Worm (Caenorhabditis elegans) whole organism, young adult: Measurements from ENCODE around the gene nhr-116.

Experiments
- B0035.1 ChIP-seq: sonication (generic microtip); optimal IDR thresholded peaks from 2 replicates; lab custom pipeline; 2016; ENCODE audit warnings: missing genetic modification characterization, mild to moderate bottlenecking, missing compliant biosample characterization, missing genotype, missing genetic modification reagents
- B0336.3 ChIP-seq: fragments of 200-800 bp; sonication (Bioruptor generic); IDR thresholded peaks from 2 replicates; pipeline ENCODE4 v1.3.6; 2022; ENCODE audit warnings: missing genetic modification characterization, missing compliant biosample characterization
- F23B12.7 ChIP-seq: sonication (generic microtip); optimal IDR thresholded peaks from 2 replicates; lab custom pipeline; 2017; ENCODE audit warnings: missing genetic modification characterization, mild to moderate bottlenecking, missing compliant biosample characterization, antibody characterized with exemption, moderate library complexity; ENCODE audit not compliant: insufficient read depth
- F33H1.4 ChIP-seq: fragments of 200-800 bp; sonication (Bioruptor generic); IDR thresholded peaks from 2 replicates; pipeline ENCODE4 v1.3.6; 2022; ENCODE audit warnings: missing genetic modification reagents, missing genetic modification characterization, missing compliant biosample characterization
- F39B2.1 ChIP-seq: fragments of 200-800 bp; sonication (Bioruptor generic); IDR thresholded peaks from 2 replicates; pipeline ENCODE4 v1.3.6; 2022; ENCODE audit warnings: missing genetic modification reagents, missing genetic modification characterization, missing compliant biosample characterization
- F49E8.2 ChIP-seq: sonication (generic microtip); optimal IDR thresholded peaks from 3 replicates; lab custom pipeline; 2017; ENCODE audit warnings: missing genetic modification characterization, mild to moderate bottlenecking, missing compliant biosample characterization, antibody characterized with exemption, moderate library complexity; ENCODE audit not compliant: insufficient read depth
- F55B11.4 ChIP-seq: sonication (generic microtip); optimal IDR thresholded peaks from 2 replicates; lab custom pipeline; 2016; ENCODE audit warnings: missing compliant biosample characterization, missing genetic modification characterization, borderline replicate concordance; ENCODE audit not compliant: insufficient read depth
- F57C9.4 ChIP-seq: sonication (generic microtip); optimal IDR thresholded peaks from 2 replicates; lab custom pipeline; 2017; ENCODE audit warnings: mild to moderate bottlenecking, missing genetic modification characterization, missing compliant biosample characterization
- Y56A3A.18 ChIP-seq: fragments of 200-800 bp; sonication (Bioruptor generic); IDR thresholded peaks from 2 replicates; pipeline ENCODE4 v1.3.6; 2022; ENCODE audit warnings: missing genetic modification reagents, missing genetic modification characterization, missing compliant biosample characterization
- Y95B8A.8 ChIP-seq: fragments of 200-800 bp; sonication (Bioruptor generic); IDR thresholded peaks from 2 replicates; pipeline ENCODE4 v1.3.6; 2022; ENCODE audit warnings: missing genetic modification reagents, missing genetic modification characterization, missing compliant biosample characterization
- akir-1 ChIP-seq: fragments of 200-800 bp; sonication (Bioruptor generic); optimal IDR thresholded peaks from 2 replicates; lab custom pipeline; 2018; ENCODE audit warnings: mild to moderate bottlenecking, missing genetic modification characterization, moderate library complexity, missing compliant biosample characterization
- aptf-2 ChIP-seq: fragments of 200-800 bp; sonication (Bioruptor generic); conservative IDR thresholded peaks from 2 replicates; pipeline ENCODE4 v1.3.6; 2022; ENCODE audit warnings: missing genetic modification reagents, missing genetic modification characterization, missing compliant biosample characterization
- atf-7 ChIP-seq: sonication (generic microtip); optimal IDR thresholded peaks from 2 replicates; lab custom pipeline; 2017; ENCODE audit warnings: mild to moderate bottlenecking, missing genetic modification characterization, missing compliant biosample characterization
- bed-2 ChIP-seq: fragments of 200-800 bp; sonication (Bioruptor generic); IDR thresholded peaks from 2 replicates; pipeline ENCODE4 v1.3.6; 2022; ENCODE audit warnings: missing genetic modification reagents, missing genetic modification characterization, missing compliant biosample characterization
- cebp-2 ChIP-seq: fragments of 200-800 bp; sonication (Bioruptor generic); IDR thresholded peaks from 2 replicates; pipeline ENCODE4 v1.3.6; 2022; ENCODE audit warnings: missing genetic modification characterization, missing compliant biosample characterization
- chd-7 ChIP-seq: sonication (generic microtip); optimal IDR thresholded peaks from 2 replicates; lab custom pipeline; 2016; ENCODE audit warnings: mild to moderate bottlenecking, missing genetic modification characterization, moderate library complexity, missing compliant biosample characterization
- dpff-1 ChIP-seq: sonication (generic microtip); optimal IDR thresholded peaks from 2 replicates; lab custom pipeline; 2017; ENCODE audit warnings: mild to moderate bottlenecking, missing genetic modification characterization, missing compliant biosample characterization
- egl-44 ChIP-seq: fragments of 200-800 bp; sonication (Bioruptor generic); IDR thresholded peaks from 2 replicates; pipeline ENCODE4 v1.3.6; 2022; ENCODE audit warnings: missing genetic modification reagents, missing genetic modification characterization, missing compliant biosample characterization
- ets-4 ChIP-seq: fragments of 200-800 bp; sonication (Bioruptor generic); optimal IDR thresholded peaks from 2 replicates; lab custom pipeline; 2018; ENCODE audit warnings: mild to moderate bottlenecking, missing genetic modification characterization, missing compliant biosample characterization
- lag-1 ChIP-seq: fragments of 200-800 bp; sonication (Bioruptor generic); IDR thresholded peaks from 2 replicates; pipeline ENCODE4 v1.3.6; 2022; ENCODE audit warnings: missing genetic modification reagents, missing genetic modification characterization, missing compliant biosample characterization
- let-526 ChIP-seq: fragments of 200-800 bp; sonication (Bioruptor generic); IDR thresholded peaks from 2 replicates; pipeline ENCODE4 v1.3.6; 2022; ENCODE audit warnings: missing genetic modification reagents, missing genetic modification characterization, missing compliant biosample characterization
- lin-35 ChIP-seq, 3 experiments: fragments of 150-350 bp in 2 of 3; sonication (generic microtip) in 1 of 3; optimal IDR thresholded peaks; 2 replicates each; lab custom pipeline; 2014 to 2018; ENCODE audit warnings: missing biosample characterization in 3 of 3, missing genetic modification characterization in 3 of 3, missing genetic modification reagents in 3 of 3
- lir-1 ChIP-seq: fragments of 200-800 bp; sonication (Bioruptor generic); conservative IDR thresholded peaks from 2 replicates; pipeline ENCODE4 v1.3.6; 2022; ENCODE audit warnings: missing genetic modification reagents, missing genetic modification characterization, missing compliant biosample characterization
- mcd-1 ChIP-seq: fragments of 200-800 bp; sonication (Bioruptor generic); IDR thresholded peaks from 2 replicates; pipeline ENCODE4 v1.3.6; 2022; ENCODE audit warnings: missing genetic modification reagents, missing genetic modification characterization, missing compliant biosample characterization
- mel-28 ChIP-seq: sonication (generic microtip); optimal IDR thresholded peaks from 2 replicates; lab custom pipeline; 2016; ENCODE audit warnings: borderline replicate concordance, mild to moderate bottlenecking, missing genetic modification characterization, missing compliant biosample characterization
- nfya-1 ChIP-seq: sonication (generic microtip); optimal IDR thresholded peaks from 2 replicates; lab custom pipeline; 2017; ENCODE audit warnings: antibody characterized with exemption, missing compliant biosample characterization, missing genetic modification characterization, borderline replicate concordance; ENCODE audit not compliant: insufficient read depth
- nhr-120 ChIP-seq: fragments of 200-800 bp; sonication (Bioruptor generic); IDR thresholded peaks from 2 replicates; pipeline ENCODE4 v1.3.6; 2022; ENCODE audit warnings: missing genetic modification characterization, missing compliant biosample characterization
- rec-8 ChIP-seq, 2 experiments: sonication (generic microtip); optimal IDR thresholded peaks; 2 replicates each; lab custom pipeline; 2016; ENCODE audit warnings: mild to moderate bottlenecking in 2 of 2, missing genetic modification characterization in 2 of 2, missing genetic modification reagents in 2 of 2, missing genotype in 2 of 2, missing biosample characterization in 1 of 2, missing compliant biosample characterization in 1 of 2, moderate library complexity in 1 of 2
- repo-1 ChIP-seq: sonication (generic microtip); optimal IDR thresholded peaks from 2 replicates; lab custom pipeline; 2017; ENCODE audit warnings: mild to moderate bottlenecking, missing genetic modification characterization, missing compliant biosample characterization
- rpc-1 ChIP-seq, 2 experiments: fragments of 150-350 bp in 1 of 2; sonication (generic microtip) in 1 of 2; optimal IDR thresholded peaks; 2 replicates each; lab custom pipeline; 2014 to 2018; ENCODE audit warnings: missing biosample characterization in 1 of 2, missing genetic modification characterization in 1 of 2, missing genetic modification reagents in 1 of 2, missing genotype in 1 of 2
- somi-1 ChIP-seq: fragments of 200-800 bp; sonication (Bioruptor generic); optimal IDR thresholded peaks from 2 replicates; lab custom pipeline; 2018; ENCODE audit warnings: mild to moderate bottlenecking, missing genetic modification characterization, missing compliant biosample characterization
- sptf-2 ChIP-seq: fragments of 200-800 bp; sonication (Bioruptor generic); optimal IDR thresholded peaks from 2 replicates; lab custom pipeline; 2018; ENCODE audit warnings: mild to moderate bottlenecking, missing genetic modification characterization, missing compliant biosample characterization
- ztf-18 ChIP-seq: sonication (generic microtip); optimal IDR thresholded peaks from 2 replicates; lab custom pipeline; 2016; ENCODE audit warnings: missing genotype, mild to moderate bottlenecking, missing genetic modification characterization, missing compliant biosample characterization
- ztf-3 ChIP-seq: fragments of 200-800 bp; sonication (Bioruptor generic); optimal IDR thresholded peaks from 2 replicates; lab custom pipeline; 2018; ENCODE audit warnings: mild to moderate bottlenecking, missing genetic modification characterization, missing compliant biosample characterization

nhr-116 gene

DNA sequence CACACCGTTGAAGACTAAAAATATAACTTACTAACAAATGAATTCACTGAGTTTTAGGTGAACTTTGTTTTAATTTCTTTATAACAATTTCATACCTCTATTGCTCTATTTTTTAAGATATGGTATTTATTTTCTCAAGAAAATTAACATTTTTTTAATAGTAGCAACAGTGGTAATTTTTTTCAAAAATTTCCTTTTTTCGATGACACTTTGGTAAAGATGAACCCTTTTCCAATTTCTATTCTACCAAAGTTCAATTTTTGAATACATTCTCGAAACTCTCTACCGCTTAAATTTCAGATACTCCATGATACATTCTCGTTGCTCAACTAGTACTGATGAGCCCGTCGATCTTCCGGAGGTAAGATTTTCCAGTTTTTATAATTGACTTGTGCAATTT lies at the start of gene nhr-116:
nhr-116 (plus strand) TSS at position 301 of the 400 bp plus-strand sequence.
- TF ChIP-seq bed-2 (GFP tag; lab: Robert Waterston, UW) (no peak), chd-7 (tag; lab: Kevin White, UChicago) (no peak), F55B11.4 (tag; lab: Kevin White, UChicago) (no peak), dpff-1 (tag; lab: Kevin White, UChicago) (no peak), B0336.3 (GFP tag; lab: Robert Waterston, UW) (no peak), atf-7 (no peak), mel-28 (no peak), akir-1 (no peak), F57C9.4 (no peak), B0035.1 (tag; lab: Kevin White, UChicago) (no peak), repo-1 (no peak), aptf-2 (GFP tag; lab: Robert Waterston, UW) (no peak), ets-4 (GFP tag; lab: Kevin White, UChicago) (no peak), rpc-1 (optimal IDR thresholded peaks at IDR 0.05; lab: Kevin White, UChicago) (no peak), rpc-1 (tag; optimal IDR thresholded peaks at IDR 0.05; lab: Kevin White, UChicago) (no peak), Y95B8A.8 (no peak), mcd-1 (GFP tag; lab: Robert Waterston, UW) (no peak)

DNA sequence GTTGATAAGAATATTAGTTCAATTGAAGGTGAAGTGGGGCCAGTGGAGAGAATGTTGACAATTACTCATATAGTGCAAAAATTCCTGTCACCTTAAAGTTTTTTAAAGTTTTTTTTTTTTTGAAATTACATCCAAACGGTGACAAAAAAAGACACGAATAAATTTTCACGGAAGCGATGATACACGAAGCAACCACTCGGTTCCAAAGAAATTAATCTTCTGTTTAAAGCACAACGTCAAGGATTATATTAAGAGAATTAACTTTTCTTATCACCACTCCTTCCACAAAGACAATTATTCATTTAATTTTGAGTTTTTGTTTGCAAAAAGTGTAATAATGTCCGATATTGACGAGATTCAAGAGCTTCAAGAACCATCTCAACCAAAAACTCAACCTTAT lies 46.6 kb upstream of the nhr-116 start, which contains the start of gene clec-28:
clec-28 (plus strand) TSS at position 301 of the 400 bp plus-strand sequence.
- TF ChIP-seq let-526 (GFP tag; lab: Robert Waterston, UW) (no peak), cebp-2 (GFP tag; lab: Robert Waterston, UW) (no peak), nhr-120 (GFP tag; lab: Robert Waterston, UW) (no peak), nfya-1 (no peak), ets-4 (GFP tag; lab: Kevin White, UChicago) (no peak), lag-1 (no peak), Y56A3A.18 (no peak), F23B12.7 (tag; lab: Kevin White, UChicago) (no peak), F49E8.2 (tag; lab: Kevin White, UChicago) (no peak), F33H1.4 (no peak), atf-7 (no peak)
- TF ChIP-seq, all 124 proteins: peak for 0

DNA sequence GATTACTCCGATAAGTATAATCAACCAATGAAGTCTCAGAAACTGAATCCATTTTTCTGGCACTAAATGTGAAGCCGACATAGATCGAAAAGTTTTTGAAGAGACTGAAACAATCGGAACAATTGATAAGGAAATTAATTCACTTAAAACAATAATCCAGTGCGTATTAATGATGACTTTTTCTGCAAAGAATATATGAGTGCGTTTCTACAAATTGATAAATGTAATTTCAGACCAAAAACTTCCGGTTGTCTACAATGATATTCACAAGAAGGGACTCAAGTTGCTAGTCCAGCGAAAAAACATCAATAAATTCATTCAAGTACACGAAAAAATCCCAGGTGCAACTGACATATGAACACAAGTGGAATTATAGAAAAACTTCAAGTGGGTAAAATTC lies 42.3 kb upstream of the nhr-116 start, which contains the start of gene clec-33:
clec-33 (minus strand) TSS at position 101 of the 400 bp plus-strand sequence.
- TF ChIP-seq somi-1 (no peak), lin-35 (GFP tag; optimal IDR thresholded peaks at IDR 0.05; lab: Kevin White, UChicago) (no peak), sptf-2 (GFP tag; lab: Kevin White, UChicago) (no peak), ztf-3 (GFP tag; lab: Kevin White, UChicago) (no peak), ets-4 (GFP tag; lab: Kevin White, UChicago) (no peak), repo-1 (no peak), lir-1 (GFP tag; lab: Robert Waterston, UW) (no peak), egl-44 (GFP tag; lab: Robert Waterston, UW) (no peak), F55B11.4 (tag; lab: Kevin White, UChicago) (no peak), F33H1.4 (no peak)

DNA sequence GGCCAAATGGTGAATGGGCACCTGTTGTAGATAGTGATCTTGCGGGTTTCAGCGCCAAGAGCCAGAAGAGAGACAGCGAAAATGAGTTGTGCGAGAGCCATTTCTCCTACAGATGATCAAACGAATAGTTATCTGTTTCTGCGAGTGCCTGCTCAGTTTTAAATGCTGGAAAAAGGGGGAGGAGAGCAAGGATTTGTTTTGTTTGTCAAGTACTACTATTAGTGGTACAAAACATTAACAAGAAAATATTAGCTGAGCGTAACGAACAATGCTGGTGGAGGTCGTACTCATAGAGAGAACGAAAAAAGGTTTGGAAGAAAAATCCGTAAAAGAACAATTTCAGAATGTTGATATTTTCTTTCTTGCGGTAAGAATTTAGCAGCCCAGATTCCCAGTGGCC lies 40.6 kb upstream of the nhr-116 start, which contains the start of gene thn-4:
thn-4 (minus strand) TSS at position 101 of the 400 bp plus-strand sequence.
- TF ChIP-seq B0035.1 (tag; lab: Kevin White, UChicago) (no peak), bed-2 (GFP tag; lab: Robert Waterston, UW) (no peak), ztf-18 (tag; lab: Kevin White, UChicago) (no peak), rec-8 (tag; optimal IDR thresholded peaks at IDR 0.05; lab: Kevin White, UChicago) (no peak), F39B2.1 (GFP tag; lab: Robert Waterston, UW) (no peak)
- TF ChIP-seq, all 124 proteins: peak for 0
